Fruit fly (Drosophila melanogaster): ENCODE measurements around the gene CG6763.

Gene CG6763

dm6 chr3R:23257986-23258427, 25.8 kb upstream of the CG6763 start, which contains the start of the genes wda and Pex11c (continued):
- TF ChIP-seq Usf (GFP tag; optimal IDR thresholded peaks at IDR 0.05) (peak; percentile 70), fd96Cb (tag; optimal IDR thresholded peaks at IDR 0.05) (peak; percentile 79), BtbVII (GFP tag; optimal IDR thresholded peaks at IDR 0.05) (peak; percentile 17), Lim3 (GFP tag; IDR thresholded peaks at IDR 0.05) (peak; percentile 67), trh (GFP tag; optimal IDR thresholded peaks at IDR 0.05) (no peak), jing (GFP tag; optimal IDR thresholded peaks at IDR 0.05) (peak; percentile 9), CG6654 (GFP tag; optimal IDR thresholded peaks at IDR 0.05) (no peak), danr (GFP tag; IDR thresholded peaks at IDR 0.05) (peak; percentile 70), CG10147 (GFP tag; optimal IDR thresholded peaks at IDR 0.05) (peak; percentile 66), CG8359 (GFP tag; optimal IDR thresholded peaks at IDR 0.05; ENCODE audit: borderline replicate concordance) (peak; percentile 38), Fer1 (GFP tag; optimal IDR thresholded peaks at IDR 0.05) (peak; percentile 77), Optix (GFP tag; IDR thresholded peaks at IDR 0.05) (no peak), hb (GFP tag; IDR thresholded peaks at IDR 0.05; ENCODE audit: partially characterized antibody) (no peak; the same call in 2 of the 3 replicates), onecut (GFP tag; IDR thresholded peaks at IDR 0.05) (peak; percentile 54; the same call in 1 of the 2 replicates), CG18476 (GFP tag; optimal IDR thresholded peaks at IDR 0.05) (no peak), CG3163 (GFP tag; optimal IDR thresholded peaks at IDR 0.05) (no peak), row (GFP tag; IDR thresholded peaks at IDR 0.05) (peak; percentile 94), CG30403 (GFP tag; optimal IDR thresholded peaks at IDR 0.05) (peak; percentile 88), CG14710 (tag; optimal IDR thresholded peaks at IDR 0.05) (peak; percentile 87), Pdp1 (GFP tag; optimal IDR thresholded peaks at IDR 0.05) (peak in 1 of 2 experiments; percentile 2), E2f1 (GFP tag; IDR thresholded peaks at IDR 0.05) (peak; percentile 88), CG9609 (GFP tag; optimal IDR thresholded peaks at IDR 0.05) (peak; percentile 8), CG15073 (GFP tag; optimal IDR thresholded peaks at IDR 0.05) (peak; percentile 38), eve (GFP tag; optimal IDR thresholded peaks at IDR 0.05) (no peak), bowl (GFP tag; IDR thresholded peaks at IDR 0.05) (peak; percentile 67), pan (optimal IDR thresholded peaks at IDR 0.05) (no peak), pan (GFP tag; optimal IDR thresholded peaks at IDR 0.05 in 1 of 2, IDR thresholded peaks at IDR 0.05 in 1 of 2) (peak in 1 of 2 experiments; percentile 92), Hr39 (optimal IDR thresholded peaks at IDR 0.05) (no peak), Mad (GFP tag; optimal IDR thresholded peaks at IDR 0.05) (peak; percentile 44), pum (GFP tag; optimal IDR thresholded peaks at IDR 0.05) (peak; percentile 45), CG6791 (GFP tag; IDR thresholded peaks at IDR 0.05; ENCODE audit: partially characterized antibody) (no peak; the same call in 2 of the 3 replicates), gsb (GFP tag; IDR thresholded peaks at IDR 0.05) (peak; percentile 71), CkIIα-i1 (GFP tag; IDR thresholded peaks at IDR 0.05) (no peak), Blimp-1 (GFP tag; optimal IDR thresholded peaks at IDR 0.05) (peak; percentile 59), hth (optimal IDR thresholded peaks at IDR 0.05) (no peak), toy (GFP tag; IDR thresholded peaks at IDR 0.05) (peak; percentile 37; the same call in 1 of the 2 replicates), CG12769 (tag; optimal IDR thresholded peaks at IDR 0.05) (no peak), Opbp (GFP tag; IDR thresholded peaks at IDR 0.05; ENCODE audit: partially characterized antibody) (peak; percentile 77; the same call in 2 of the 3 replicates), CG8944 (GFP tag; optimal IDR thresholded peaks at IDR 0.05) (no peak), CG1647 (GFP tag; optimal IDR thresholded peaks at IDR 0.05) (no peak), CG8924 (tag; optimal IDR thresholded peaks at IDR 0.05) (peak; percentile 91), bcd (GFP tag; optimal IDR thresholded peaks at IDR 0.05) (peak; percentile 80), chm (GFP tag; IDR thresholded peaks at IDR 0.05) (no peak), ken (GFP tag; IDR thresholded peaks at IDR 0.05) (peak; percentile 80), kni (GFP tag; optimal IDR thresholded peaks at IDR 0.05) (no peak), HmgD (GFP tag; optimal IDR thresholded peaks at IDR 0.05) (no peak), stc (GFP tag; IDR thresholded peaks at IDR 0.05) (peak; percentile 83), CG8765 (GFP tag; IDR thresholded peaks at IDR 0.05) (peak; percentile 65), CG1832 (GFP tag; optimal IDR thresholded peaks at IDR 0.05) (no peak), Poxn (GFP tag; IDR thresholded peaks at IDR 0.05) (peak; percentile 35; the same call in 1 of the 2 replicates), Nf-YA (GFP tag; IDR thresholded peaks at IDR 0.05) (0 out of 2 replicates have a peak, but pooled peaks have one; percentile 17), Chrac-16 (GFP tag; optimal IDR thresholded peaks at IDR 0.05) (peak; percentile 76)

Data from whole organism, embryonic.